Worm (Caenorhabditis elegans): ENCODE results near the gene F18C5.10.

The F18C5.10 gene

ce11 chrII:6526136-6526684 is 35.0 kb downstream of the F18C5.10 start:
- TF ChIP-seq repo-1 (tag; optimal IDR thresholded peaks at IDR 0.05) (peak; percentile 19), F49E8.2 (tag; optimal IDR thresholded peaks at IDR 0.05; ENCODE audit: insufficient read depth) (no peak), ama-1 (optimal IDR thresholded peaks at IDR 0.05) (peak; percentile 14), ama-1 (GFP tag; optimal IDR thresholded peaks at IDR 0.05) (no peak)

ce11 chrII:6524501-6524977 is 36.7 kb downstream of the F18C5.10 start, which contains the start of gene C56E6.2:
TSS of gene C56E6.2 (plus strand) at chrII:6524927.
- no peak for TF ChIP-seq D2030.7 (GFP tag; IDR thresholded peaks at IDR 0.05)
- TF ChIP-seq nhr-80 (tag; optimal IDR thresholded peaks at IDR 0.05) = peak; percentile 43
- TF ChIP-seq ceh-40 (GFP tag; IDR thresholded peaks at IDR 0.05) = 0 out of 2 replicates have a peak, but pooled peaks have one; percentile 35

ce11 chrII:6523940-6524339 is 37.3 kb downstream of the F18C5.10 start:
- no peak for TF ChIP-seq D2030.7 (GFP tag; IDR thresholded peaks at IDR 0.05)
- no peak for TF ChIP-seq madf-8 (GFP tag; conservative IDR thresholded peaks at IDR 0.05)
- no peak for TF ChIP-seq egl-18 (GFP tag; IDR thresholded peaks at IDR 0.05)
- TF ChIP-seq ceh-79 (tag; optimal IDR thresholded peaks at IDR 0.05) = no peak
- no peak for TF ChIP-seq die-1 (tag; optimal IDR thresholded peaks at IDR 0.05)
- TF ChIP-seq snpc-1.1 (tag; optimal IDR thresholded peaks at IDR 0.05; ENCODE audit: insufficient read depth) = no peak
- TF ChIP-seq lin-54 (GFP tag; optimal IDR thresholded peaks at IDR 0.05) = no peak
- TF ChIP-seq bed-2 (GFP tag; IDR thresholded peaks at IDR 0.05) = no peak
- TF ChIP-seq somi-1 (GFP tag; optimal IDR thresholded peaks at IDR 0.05) = no peak
- no peak for TF ChIP-seq gei-17 (GFP tag; optimal IDR thresholded peaks at IDR 0.05)
- TF ChIP-seq Y53F4B.3 (GFP tag; IDR thresholded peaks at IDR 0.05) = no peak
- no peak for TF ChIP-seq ceh-40 (GFP tag; IDR thresholded peaks at IDR 0.05)
- no peak for TF ChIP-seq Y53G8AR.9 (GFP tag; conservative IDR thresholded peaks at IDR 0.05)
- no peak for TF ChIP-seq cebp-1 (GFP tag; IDR thresholded peaks at IDR 0.05)
- TF ChIP-seq cebp-1 (tag; optimal IDR thresholded peaks at IDR 0.05) = no peak
- TF ChIP-seq lin-26 (GFP tag; IDR thresholded peaks at IDR 0.05) = no peak
- no peak for TF ChIP-seq ccch-3 (GFP tag; optimal IDR thresholded peaks at IDR 0.05)

- TF ChIP-seq F37B4.10 (GFP tag; IDR thresholded peaks at IDR 0.05) = no peak
- peak; percentile 0 for TF ChIP-seq nhr-90 (tag; optimal IDR thresholded peaks at IDR 0.05)
- no peak for TF ChIP-seq let-526 (GFP tag; IDR thresholded peaks at IDR 0.05)
- TF ChIP-seq nhr-80 (tag; optimal IDR thresholded peaks at IDR 0.05) = peak; percentile 10
- no peak for TF ChIP-seq zfh-2 (GFP tag; conservative IDR thresholded peaks at IDR 0.05)
- 0 out of 2 replicates have a peak, but pooled peaks have one; percentile 30 for TF ChIP-seq egl-44 (GFP tag; IDR thresholded peaks at IDR 0.05)
- TF ChIP-seq fkh-3 (tag; optimal IDR thresholded peaks at IDR 0.05) = no peak
- TF ChIP-seq pha-4 (tag; optimal IDR thresholded peaks at IDR 0.05) = no peak
- TF ChIP-seq atf-7 (tag; optimal IDR thresholded peaks at IDR 0.05) = no peak
- no peak for TF ChIP-seq hmg-1.2 (GFP tag; IDR thresholded peaks at IDR 0.05)
- no peak for TF ChIP-seq lir-1 (GFP tag; conservative IDR thresholded peaks at IDR 0.05)
- no peak for TF ChIP-seq tlf-1 (GFP tag; optimal IDR thresholded peaks at IDR 0.05)
- peak; percentile 10 for TF ChIP-seq die-1 (tag; optimal IDR thresholded peaks at IDR 0.05)
- TF ChIP-seq dpff-1 (tag; optimal IDR thresholded peaks at IDR 0.05) = no peak
- TF ChIP-seq madf-3 (GFP tag; IDR thresholded peaks at IDR 0.05) = no peak
- TF ChIP-seq ceh-40 (GFP tag; IDR thresholded peaks at IDR 0.05) = no peak
- TF ChIP-seq lag-1 (GFP tag; IDR thresholded peaks at IDR 0.05) = no peak
- 0 out of 2 replicates have a peak, but pooled peaks have one; percentile 29 for TF ChIP-seq lin-26 (GFP tag; IDR thresholded peaks at IDR 0.05)
These were observed 38.5 kb downstream of the F18C5.10 start for ce11 chrII:6522622-6523254.
